Worm (Caenorhabditis elegans) whole organism, L4 larva: ENCODE results near the gene hpo-10.

Experiments used
- D1046.2 ChIP-seq: fragments of 200-800 bp; sonication (Bioruptor generic); IDR thresholded peaks from 2 replicates; pipeline ENCODE4 v1.3.6; 2022; ENCODE audit warnings: missing genetic modification characterization, missing compliant biosample characterization
- F37D6.2 ChIP-seq: sonication (generic microtip); optimal IDR thresholded peaks from 2 replicates; lab custom pipeline; 2016; ENCODE audit warnings: mild to moderate bottlenecking, missing genetic modification characterization, missing compliant biosample characterization
- F49E8.2 ChIP-seq: sonication (generic microtip); optimal IDR thresholded peaks from 2 replicates; lab custom pipeline; 2016; ENCODE audit warnings: missing compliant biosample characterization, mild to moderate bottlenecking, missing genetic modification characterization, borderline replicate concordance
- T20F7.1 ChIP-seq: fragments of 200-800 bp; sonication (Bioruptor generic); optimal IDR thresholded peaks from 2 replicates; lab custom pipeline; 2018; ENCODE audit warnings: mild to moderate bottlenecking, missing genetic modification characterization, missing compliant biosample characterization
- T26A8.4 ChIP-seq: fragments of 200-800 bp; sonication (Bioruptor generic); IDR thresholded peaks from 2 replicates; pipeline ENCODE4 v1.3.6; 2022; ENCODE audit warnings: missing genetic modification characterization, missing compliant biosample characterization
- Y5F2A.4 ChIP-seq: fragments of 200-800 bp; sonication (Bioruptor generic); optimal IDR thresholded peaks from 2 replicates; lab custom pipeline; 2018; ENCODE audit warnings: mild to moderate bottlenecking, missing genetic modification characterization, missing compliant biosample characterization
- ZK546.5 ChIP-seq, 2 experiments: sonication (generic microtip); optimal IDR thresholded peaks; 2 replicates each; lab custom pipeline; 2017; ENCODE audit warnings: missing biosample characterization in 2 of 2, missing genetic modification characterization in 2 of 2
- ama-1 ChIP-seq: fragments of 150-350 bp; optimal IDR thresholded peaks from 2 replicates; lab custom pipeline; 2014; ENCODE audit warnings: inconsistent platforms, mixed read lengths
- arid-1 ChIP-seq: fragments of 200-800 bp; sonication (Bioruptor generic); conservative IDR thresholded peaks from 2 replicates; pipeline ENCODE4 v1.3.6; 2022; ENCODE audit warnings: missing genetic modification reagents, missing genetic modification characterization, missing compliant biosample characterization
- ceh-28 ChIP-seq: fragments of 150-350 bp; optimal IDR thresholded peaks from 2 replicates; lab custom pipeline; 2014; ENCODE audit warnings: missing biosample characterization, missing genetic modification reagents, missing genetic modification characterization
- daf-12 ChIP-seq: fragments of 150-350 bp; optimal IDR thresholded peaks from 2 replicates; lab custom pipeline; 2014; ENCODE audit warnings: missing biosample characterization, missing genetic modification reagents, missing genetic modification characterization
- daf-16 ChIP-seq, 3 experiments: sonication (generic microtip); optimal IDR thresholded peaks; 2 replicates each; lab custom pipeline; 2016 to 2017; ENCODE audit warnings: missing genetic modification characterization in 3 of 3, missing genetic modification reagents in 3 of 3, mild to moderate bottlenecking in 2 of 3, missing compliant biosample characterization in 2 of 3, missing biosample characterization in 1 of 3, moderate library complexity in 1 of 3
- daf-19 ChIP-seq: fragments of 200-800 bp; sonication (Bioruptor generic); conservative IDR thresholded peaks from 2 replicates; pipeline ENCODE4 v1.3.6; 2022; ENCODE audit warnings: missing genetic modification characterization, missing compliant biosample characterization
- dpl-1 ChIP-seq: fragments of 150-350 bp; optimal IDR thresholded peaks from 2 replicates; lab custom pipeline; 2014; ENCODE audit warnings: missing biosample characterization, missing genetic modification reagents, missing genetic modification characterization
- duxl-1 ChIP-seq: sonication (generic microtip); optimal IDR thresholded peaks from 2 replicates; lab custom pipeline; 2016; ENCODE audit warnings: mild to moderate bottlenecking, missing genetic modification characterization, moderate library complexity, missing compliant biosample characterization; ENCODE audit not compliant: poor library complexity
- egl-43 ChIP-seq: fragments of 200-800 bp; sonication (Bioruptor generic); IDR thresholded peaks from 2 replicates; pipeline ENCODE4 v1.3.6; 2022; ENCODE audit warnings: missing genetic modification reagents, missing genetic modification characterization, missing compliant biosample characterization
- fos-1 ChIP-seq: fragments of 150-350 bp; optimal IDR thresholded peaks from 2 replicates; lab custom pipeline; 2014; ENCODE audit warnings: missing biosample characterization, missing genetic modification characterization
- hif-1 ChIP-seq, 2 experiments: sonication (generic microtip); optimal IDR thresholded peaks; 2 replicates each; lab custom pipeline; 2016 to 2017; ENCODE audit warnings: missing compliant biosample characterization in 2 of 2, missing genetic modification characterization in 2 of 2, missing genetic modification reagents in 2 of 2, missing genotype in 2 of 2, mild to moderate bottlenecking in 1 of 2
- lin-38 ChIP-seq: fragments of 200-800 bp; sonication (Bioruptor generic); IDR thresholded peaks from 2 replicates; pipeline ENCODE4 v1.3.6; 2022; ENCODE audit warnings: missing genetic modification reagents, missing genetic modification characterization, missing compliant biosample characterization
- lir-3 ChIP-seq: sonication (generic microtip); optimal IDR thresholded peaks from 2 replicates; lab custom pipeline; 2016; ENCODE audit warnings: mild to moderate bottlenecking, missing genetic modification characterization, missing compliant biosample characterization
- lsy-2 ChIP-seq, 2 experiments: fragments of 150-350 bp in 1 of 2; sonication (generic microtip) in 1 of 2; optimal IDR thresholded peaks; 2 replicates each; lab custom pipeline; 2014 to 2017; ENCODE audit warnings: missing biosample characterization in 2 of 2, missing genetic modification characterization in 2 of 2
- madf-5 ChIP-seq, 2 experiments: fragments of 200-800 bp; sonication (Bioruptor generic); IDR thresholded peaks; 2 replicates each; pipeline ENCODE4 v1.3.6; 2022; ENCODE audit warnings: missing compliant biosample characterization in 2 of 2, missing genetic modification characterization in 2 of 2
- mxl-3 ChIP-seq: fragments of 200-800 bp; sonication (Bioruptor generic); optimal IDR thresholded peaks from 2 replicates; lab custom pipeline; 2018; ENCODE audit warnings: mild to moderate bottlenecking, missing genetic modification characterization, missing compliant biosample characterization
- nhr-11 ChIP-seq: fragments of 150-350 bp; optimal IDR thresholded peaks from 2 replicates; lab custom pipeline; 2014; ENCODE audit warnings: missing biosample characterization, missing genetic modification characterization
- nhr-25 ChIP-seq: sonication (generic microtip); optimal IDR thresholded peaks from 2 replicates; lab custom pipeline; 2017; ENCODE audit warnings: missing genetic modification characterization, mild to moderate bottlenecking, missing compliant biosample characterization, antibody characterized with exemption, moderate library complexity, borderline replicate concordance; ENCODE audit not compliant: insufficient read depth
- nhr-28 ChIP-seq: fragments of 150-350 bp; optimal IDR thresholded peaks from 2 replicates; lab custom pipeline; 2014; ENCODE audit warnings: missing biosample characterization, missing genetic modification characterization
- nhr-6 ChIP-seq: fragments of 150-350 bp; optimal IDR thresholded peaks from 2 replicates; lab custom pipeline; 2014; ENCODE audit warnings: missing biosample characterization, missing genetic modification characterization
- pha-4 ChIP-seq, 2 experiments: fragments of 150-350 bp in 1 of 2; fragments of 200-800 bp in 1 of 2; sonication (Bioruptor generic) in 1 of 2; IDR thresholded peaks in 1 of 2; optimal IDR thresholded peaks in 1 of 2; 2 replicates each; pipeline versions ENCODE4 v1.3.6 to Lab custom; 2014 to 2022; ENCODE audit warnings: missing genetic modification characterization in 2 of 2, missing genetic modification reagents in 2 of 2, missing biosample characterization in 1 of 2, missing compliant biosample characterization in 1 of 2
- php-3 ChIP-seq: fragments of 200-800 bp; sonication (Bioruptor generic); IDR thresholded peaks from 2 replicates; pipeline ENCODE4 v1.3.6; 2022; ENCODE audit warnings: missing genetic modification reagents, missing genetic modification characterization, missing compliant biosample characterization
- saeg-2 ChIP-seq: fragments of 200-800 bp; sonication (Bioruptor generic); IDR thresholded peaks from 2 replicates; pipeline ENCODE4 v1.3.6; 2022; ENCODE audit warnings: missing genetic modification reagents, missing genetic modification characterization, missing compliant biosample characterization
- set-16 ChIP-seq: fragments of 200-800 bp; sonication (Bioruptor generic); IDR thresholded peaks from 2 replicates; pipeline ENCODE4 v1.3.6; 2022; ENCODE audit warnings: missing genetic modification reagents, missing genetic modification characterization, missing compliant biosample characterization
- skn-1 ChIP-seq: fragments of 150-350 bp; optimal IDR thresholded peaks from 2 replicates; lab custom pipeline; 2014; ENCODE audit warnings: missing biosample characterization, missing genetic modification characterization
- snpc-1.2 ChIP-seq: fragments of 200-800 bp; sonication (Bioruptor generic); IDR thresholded peaks from 2 replicates; pipeline ENCODE4 v1.3.6; 2022; ENCODE audit warnings: missing genetic modification reagents, missing genetic modification characterization, missing compliant biosample characterization
- spr-3 ChIP-seq: fragments of 200-800 bp; sonication (Bioruptor generic); optimal IDR thresholded peaks from 2 replicates; lab custom pipeline; 2018; ENCODE audit warnings: mild to moderate bottlenecking, missing genetic modification characterization, missing compliant biosample characterization
- tag-97 ChIP-seq: fragments of 200-800 bp; sonication (Bioruptor generic); IDR thresholded peaks from 2 replicates; pipeline ENCODE4 v1.3.6; 2022; ENCODE audit warnings: missing genetic modification characterization, missing compliant biosample characterization
- tra-1 ChIP-seq: fragments of 200-800 bp; sonication (Bioruptor generic); IDR thresholded peaks from 2 replicates; pipeline ENCODE4 v1.3.6; 2022; ENCODE audit warnings: missing genetic modification reagents, missing genetic modification characterization, missing compliant biosample characterization
- unc-130 ChIP-seq: sonication (generic microtip); optimal IDR thresholded peaks from 2 replicates; lab custom pipeline; 2016; ENCODE audit warnings: missing genetic modification reagents, missing genetic modification characterization, missing compliant biosample characterization
- unc-39 ChIP-seq: sonication (generic microtip); optimal IDR thresholded peaks from 2 replicates; lab custom pipeline; 2017; ENCODE audit warnings: missing biosample characterization, missing genetic modification characterization
- unc-62 ChIP-seq, 3 experiments: fragments of 150-350 bp in 1 of 3; sonication (generic microtip); optimal IDR thresholded peaks in 2 of 3; peaks in 1 of 3; 1 replicate in 1 of 3; 2 replicates in 2 of 3; lab custom pipeline; 2014 to 2017; ENCODE audit warnings: missing biosample characterization in 3 of 3, missing genetic modification characterization in 3 of 3, missing genetic modification reagents in 3 of 3, missing genotype in 1 of 3
- zip-11 ChIP-seq: fragments of 200-800 bp; sonication (Bioruptor generic); IDR thresholded peaks from 2 replicates; pipeline ENCODE4 v1.3.6; 2022; ENCODE audit warnings: missing genetic modification characterization, missing compliant biosample characterization
- zip-2 ChIP-seq: fragments of 150-350 bp; optimal IDR thresholded peaks from 2 replicates; lab custom pipeline; 2014; ENCODE audit warnings: missing biosample characterization, missing genetic modification characterization
- ztf-7 ChIP-seq: fragments of 150-350 bp; optimal IDR thresholded peaks from 2 replicates; lab custom pipeline; 2014; ENCODE audit warnings: missing biosample characterization, missing genetic modification characterization

Gene hpo-10

DNA sequence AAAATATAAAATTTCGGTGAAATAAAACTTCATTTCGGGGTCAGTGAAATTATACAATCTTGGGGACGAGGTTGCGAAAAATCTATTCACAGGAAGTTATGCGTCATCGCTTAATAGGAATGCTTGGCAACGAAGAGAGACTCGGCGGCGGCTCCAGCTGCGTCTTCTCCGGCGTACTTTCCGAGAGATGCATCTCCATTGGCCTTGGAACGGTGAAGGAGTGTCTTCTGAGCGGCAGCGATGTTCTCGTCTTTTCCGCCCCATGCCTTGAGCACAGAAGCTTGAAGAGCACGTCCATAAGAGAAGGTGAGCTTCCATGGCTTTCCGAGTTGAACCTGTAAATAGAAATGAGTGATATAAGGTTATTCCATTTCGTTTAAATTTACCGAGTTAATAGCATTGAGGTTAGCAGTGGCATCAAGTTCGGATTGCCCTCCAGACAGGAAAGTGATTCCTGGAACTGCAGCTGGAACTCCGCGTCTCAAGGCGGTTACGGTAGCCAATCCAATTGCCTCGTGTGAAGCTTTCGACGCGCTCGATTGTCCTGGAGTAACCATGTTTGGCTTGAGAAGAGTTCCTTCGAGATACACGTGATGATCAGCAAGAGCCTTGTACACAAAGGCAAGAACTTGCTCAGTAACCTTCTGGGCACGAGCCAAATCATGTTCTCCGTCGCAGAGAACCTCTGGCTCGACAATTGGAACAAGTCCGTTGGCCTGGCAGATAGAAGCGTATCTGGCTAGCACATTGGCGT lies 4.4 kb upstream of the hpo-10 start (continued):
- TF ChIP-seq skn-1 (tag; lab: Kevin White, UChicago) = peak; percentile 22
- no peak for TF ChIP-seq snpc-1.2 (GFP tag; lab: Robert Waterston, UW)
- no peak for TF ChIP-seq egl-43 (GFP tag; lab: Robert Waterston, UW)
- TF ChIP-seq, all 104 proteins: peak for 7

DNA sequence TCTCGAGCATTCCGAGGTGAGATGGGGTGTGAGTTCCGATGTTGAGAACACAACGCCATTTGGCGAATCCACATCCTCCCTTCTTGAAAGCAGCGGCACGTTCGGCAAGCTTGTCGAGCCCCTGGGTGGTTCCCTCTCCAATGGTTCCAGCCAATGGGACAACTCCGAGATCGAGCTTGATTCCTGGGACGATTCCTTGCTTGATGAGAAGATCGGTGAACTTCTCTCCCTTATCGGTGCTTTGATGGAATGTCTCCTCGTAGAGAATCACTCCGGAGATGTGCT lies 3.9 kb upstream of the hpo-10 start:
- peak; percentile 57; the same call in 1 of the 2 replicates for TF ChIP-seq set-16
- TF ChIP-seq ZK546.5 (tag; optimal IDR thresholded peaks at IDR 0.05; lab: Kevin White, UChicago) = no peak
- TF ChIP-seq tra-1 (GFP tag; lab: Robert Waterston, UW) = no peak
- TF ChIP-seq T26A8.4 (GFP tag; lab: Robert Waterston, UW) = no peak
- TF ChIP-seq hif-1 (tag; optimal IDR thresholded peaks at IDR 0.05; lab: Kevin White, UChicago) = no peak
- TF ChIP-seq nhr-25 (tag; lab: Kevin White, UChicago) = no peak
- TF ChIP-seq fos-1 (tag; lab: Kevin White, UChicago) = no peak
- no peak for TF ChIP-seq daf-12 (tag; lab: Kevin White, UChicago)
- no peak for TF ChIP-seq php-3
- TF ChIP-seq madf-5 (GFP tag; IDR thresholded peaks at IDR 0.05; lab: Robert Waterston, UW) = 0 out of 4 replicates have a peak, but pooled peaks of 1 of the 2 experiments have one; percentile 24
- no peak for TF ChIP-seq zip-11 (GFP tag; lab: Robert Waterston, UW)
- TF ChIP-seq T20F7.1 = no peak
- TF ChIP-seq unc-39 (tag; lab: Kevin White, UChicago) = no peak
- TF ChIP-seq unc-62 (GFP tag; optimal IDR thresholded peaks at IDR 0.05 in 1 of 2; lab: Kevin White, UChicago) = no peak
- no peak for TF ChIP-seq unc-62 (tag; optimal IDR thresholded peaks at IDR 0.05; lab: Kevin White, UChicago)
- no peak for TF ChIP-seq pha-4 (GFP tag; IDR thresholded peaks at IDR 0.05; lab: Robert Waterston, UW)
- no peak for TF ChIP-seq pha-4 (tag; optimal IDR thresholded peaks at IDR 0.05; lab: Kevin White, UChicago)
- TF ChIP-seq, all 104 proteins: peak for 2

DNA sequence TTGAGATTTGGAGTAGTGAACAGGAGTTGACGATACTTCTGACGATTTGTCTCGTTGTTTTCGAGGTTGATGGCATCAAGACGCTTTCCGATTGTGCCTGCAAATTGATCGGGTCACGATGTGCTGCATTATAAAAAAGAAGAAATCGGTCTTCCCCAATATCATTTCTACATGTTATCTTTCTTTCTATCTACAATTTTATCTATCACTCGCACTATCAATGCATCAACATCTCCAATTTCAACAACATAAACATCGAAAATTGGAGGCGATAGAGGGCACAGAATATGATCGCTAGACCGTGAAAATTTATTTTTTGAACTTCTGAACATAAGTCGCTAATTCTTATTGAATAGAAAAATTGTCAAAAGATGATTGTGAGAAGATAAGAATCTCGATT lies 3.6 kb upstream of the hpo-10 start:
- TF ChIP-seq lin-38 (no peak), duxl-1 (peak; percentile 42), nhr-28 (peak; percentile 21), lir-3 (tag; lab: Kevin White, UChicago) (no peak), daf-16 (GFP tag; optimal IDR thresholded peaks at IDR 0.05; lab: Kevin White, UChicago) (no peak), daf-16 (tag; optimal IDR thresholded peaks at IDR 0.05; lab: Kevin White, UChicago) (peak; percentile 80)

DNA sequence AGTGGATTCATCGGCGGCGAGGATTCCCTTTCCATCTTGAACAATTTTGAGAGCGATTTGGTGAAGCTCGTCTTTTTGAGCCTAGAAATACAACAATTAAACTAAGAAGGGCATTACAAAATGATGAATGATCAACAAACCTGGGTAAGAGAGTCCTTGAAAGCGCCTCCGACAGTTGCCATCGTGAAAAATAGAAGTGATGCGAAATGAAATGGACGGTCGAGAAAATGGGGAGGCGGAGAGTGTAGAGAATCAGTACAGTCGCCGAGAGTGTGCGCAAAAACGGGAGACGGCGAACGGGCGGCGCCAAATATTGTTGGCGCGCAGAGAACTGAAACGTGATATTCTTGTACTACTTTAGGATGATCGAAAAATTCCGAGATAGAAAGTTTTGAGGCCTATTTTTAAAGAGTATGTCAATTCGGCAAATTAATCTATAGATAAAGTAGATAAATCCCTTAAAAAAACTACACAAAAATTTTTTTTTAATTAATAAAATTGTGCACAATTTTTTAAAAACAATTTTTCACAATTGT lies 3.1 kb upstream of the hpo-10 start, which contains the start of gene aldo-2:
aldo-2 (minus strand) TSS at position 486 of the 536 bp plus-strand sequence.
- TF ChIP-seq hif-1 (tag; optimal IDR thresholded peaks at IDR 0.05; lab: Kevin White, UChicago) = peak in 1 of 2 experiments; percentile 56
- no peak for TF ChIP-seq D1046.2 (GFP tag; lab: Robert Waterston, UW)
- no peak for TF ChIP-seq zip-2
- TF ChIP-seq Y5F2A.4 (GFP tag; lab: Kevin White, UChicago) = no peak
- TF ChIP-seq daf-12 (tag; lab: Kevin White, UChicago) = no peak
- no peak for TF ChIP-seq nhr-11
- TF ChIP-seq ceh-28 (tag; lab: Kevin White, UChicago) = no peak
- peak; percentile 63 for TF ChIP-seq unc-130 (GFP tag; lab: Kevin White, UChicago)
- TF ChIP-seq ztf-7 (tag; lab: Kevin White, UChicago) = no peak
- peak; percentile 97 for TF ChIP-seq ama-1 (lab: Kevin White, UChicago)
- no peak for TF ChIP-seq daf-19 (GFP tag; lab: Robert Waterston, UW)
- TF ChIP-seq fos-1 (tag; lab: Kevin White, UChicago) = no peak
- 0 out of 2 replicates have a peak, but pooled peaks have one; percentile 11 for TF ChIP-seq tra-1 (GFP tag; lab: Robert Waterston, UW)
- TF ChIP-seq dpl-1 (GFP tag; lab: Kevin White, UChicago) = peak; percentile 28
- TF ChIP-seq spr-3 = no peak
- no peak for TF ChIP-seq duxl-1
- no peak for TF ChIP-seq F37D6.2
- TF ChIP-seq arid-1 = no peak
- no peak for TF ChIP-seq nhr-6 (tag; lab: Kevin White, UChicago)
- TF ChIP-seq daf-16 (GFP tag; optimal IDR thresholded peaks at IDR 0.05; lab: Kevin White, UChicago) = no peak
- TF ChIP-seq daf-16 (tag; optimal IDR thresholded peaks at IDR 0.05; lab: Kevin White, UChicago) = no peak
- TF ChIP-seq tag-97 (GFP tag; lab: Robert Waterston, UW) = no peak
- no peak for TF ChIP-seq lsy-2 (tag; optimal IDR thresholded peaks at IDR 0.05; lab: Kevin White, UChicago)
- TF ChIP-seq F49E8.2 (tag; lab: Kevin White, UChicago) = no peak
- no peak for TF ChIP-seq unc-39 (tag; lab: Kevin White, UChicago)
- peak; percentile 43 for TF ChIP-seq mxl-3
- no peak for TF ChIP-seq saeg-2
